Fruit fly (Drosophila melanogaster) whole organism, embryonic: Measurements from ENCODE around the gene CG42749.

Experiments
- CG10267 ChIP-seq: fragments of 200-800 bp; sonication (Bioruptor generic); optimal IDR thresholded peaks from 2 replicates; lab custom pipeline; 2018; ENCODE audit warnings: missing biosample characterization, mild to moderate bottlenecking, missing genetic modification characterization, moderate library complexity
- CG8924 ChIP-seq: fragments of 200-800 bp; optimal IDR thresholded peaks from 3 replicates; lab custom pipeline; 2019; ENCODE audit warnings: missing biosample characterization, mild to moderate bottlenecking, missing genetic modification characterization, moderate library complexity
- NC2α ChIP-seq: fragments of 200-800 bp; sonication (Bioruptor generic); optimal IDR thresholded peaks from 2 replicates; lab custom pipeline; 2016; ENCODE audit warnings: missing biosample characterization, missing genetic modification characterization
- Taf1 ChIP-seq: fragments of 200-800 bp; sonication (Bioruptor generic); IDR thresholded peaks from 2 replicates; pipeline ENCODE4 v1.3.6; 2022; ENCODE audit warnings: missing biosample characterization, missing genetic modification characterization
- Trl ChIP-seq, 3 experiments: fragments of >200 bp in 2 of 3; fragments of 200-800 bp in 1 of 3; sonication (Bioruptor generic) in 1 of 3; optimal IDR thresholded peaks; 2 replicates in 1 of 3; 3 replicates in 2 of 3; lab custom pipeline; 2016 to 2017; ENCODE audit warnings: missing biosample characterization in 1 of 3, missing genetic modification characterization in 1 of 3
- bab2 ChIP-seq: fragments of 200-800 bp; sonication (Bioruptor generic); optimal IDR thresholded peaks from 2 replicates; lab custom pipeline; 2016; ENCODE audit warnings: missing biosample characterization, missing genetic modification characterization
- bsh ChIP-seq, 2 experiments: fragments of 200-800 bp; sonication (Bioruptor generic); optimal IDR thresholded peaks; 2 replicates each; lab custom pipeline; 2017 to 2018; ENCODE audit warnings: mild to moderate bottlenecking in 2 of 2, missing biosample characterization in 2 of 2, missing genetic modification characterization in 2 of 2, moderate library complexity in 1 of 2
- disco-r ChIP-seq: fragments of 200-800 bp; sonication (Bioruptor generic); optimal IDR thresholded peaks from 2 replicates; lab custom pipeline; 2016; ENCODE audit warnings: missing biosample characterization, missing genetic modification characterization
- emc ChIP-seq: fragments of 200-800 bp; sonication (Bioruptor generic); optimal IDR thresholded peaks from 2 replicates; lab custom pipeline; 2016; ENCODE audit warnings: missing biosample characterization, missing genetic modification characterization
- phol ChIP-seq: fragments of 200-800 bp; sonication (Bioruptor generic); optimal IDR thresholded peaks from 3 replicates; lab custom pipeline; 2018; ENCODE audit warnings: missing biosample characterization, mild to moderate bottlenecking, missing genetic modification characterization, moderate library complexity
- ro ChIP-seq: fragments of 200-800 bp; sonication (Bioruptor generic); IDR thresholded peaks from 2 replicates; pipeline ENCODE4 v1.3.6; 2022; ENCODE audit warnings: missing biosample characterization, missing genetic modification characterization
- seq ChIP-seq: fragments of 200-800 bp; sonication (Bioruptor generic); IDR thresholded peaks from 2 replicates; pipeline ENCODE4 v1.3.6; 2022; ENCODE audit warnings: missing biosample characterization, missing genetic modification characterization

dm6 chrX:5305591-5305990, 9.7 kb downstream of the CG42749 start, which contains the start of gene CG3323:
- no peak for TF ChIP-seq Taf1 (GFP tag; lab: Robert Waterston, UW)
- no peak for TF ChIP-seq bab2 (GFP tag; lab: Kevin White, UChicago)
- no peak for TF ChIP-seq NC2α
- TF ChIP-seq ro (GFP tag; lab: Robert Waterston, UW): no peak
- TF ChIP-seq phol: no peak
- no peak for TF ChIP-seq seq (GFP tag; lab: Robert Waterston, UW)
- TF ChIP-seq disco-r: no peak
- no peak for TF ChIP-seq emc (GFP tag; lab: Kevin White, UChicago)
- TF ChIP-seq CG8924: no peak
- no peak for TF ChIP-seq Trl (optimal IDR thresholded peaks at IDR 0.05; lab: Kevin White, UChicago)
- TF ChIP-seq Trl (GFP tag; optimal IDR thresholded peaks at IDR 0.05; lab: Kevin White, UChicago): no peak
- TF ChIP-seq bsh (GFP tag; optimal IDR thresholded peaks at IDR 0.05; lab: Kevin White, UChicago): no peak
- TF ChIP-seq CG10267: no peak
